Worm (Caenorhabditis elegans) whole organism, L4 larva: ENCODE data around the gene pwp-1.
A peak's percentile ranks its signal among the peaks of the same experiment; 100 is the strongest.

Experiments
- F10B5.3 ChIP-seq: sonication (generic microtip); optimal IDR thresholded peaks from 2 replicates; lab custom pipeline; 2016; ENCODE audit warnings: mild to moderate bottlenecking, missing genetic modification characterization, missing compliant biosample characterization
- F26F4.8 ChIP-seq: fragments of 200-800 bp; sonication (Bioruptor generic); conservative IDR thresholded peaks from 2 replicates; pipeline ENCODE4 v1.3.6; 2022; ENCODE audit warnings: missing genetic modification characterization, missing compliant biosample characterization
- F44E2.7 ChIP-seq: fragments of 200-800 bp; sonication (Bioruptor generic); IDR thresholded peaks from 2 replicates; pipeline ENCODE4 v2.1.2; 2022; ENCODE audit warnings: missing genetic modification characterization, missing compliant biosample characterization
- T20F7.1 ChIP-seq: fragments of 200-800 bp; sonication (Bioruptor generic); optimal IDR thresholded peaks from 2 replicates; lab custom pipeline; 2018; ENCODE audit warnings: mild to moderate bottlenecking, missing genetic modification characterization, missing compliant biosample characterization
- T26A8.4 ChIP-seq: fragments of 200-800 bp; sonication (Bioruptor generic); IDR thresholded peaks from 2 replicates; pipeline ENCODE4 v1.3.6; 2022; ENCODE audit warnings: missing genetic modification characterization, missing compliant biosample characterization
- Y105C5A.15 ChIP-seq: fragments of 200-800 bp; sonication (Bioruptor generic); IDR thresholded peaks from 2 replicates; pipeline ENCODE4 v1.3.6; 2022; ENCODE audit warnings: missing genetic modification characterization, missing compliant biosample characterization
- Y75B8A.6 ChIP-seq: fragments of 200-800 bp; sonication (Bioruptor generic); IDR thresholded peaks from 2 replicates; pipeline ENCODE4 v1.3.6; 2022; ENCODE audit warnings: missing genetic modification reagents, missing genetic modification characterization, missing compliant biosample characterization
- aha-1 ChIP-seq: fragments of 150-350 bp; peaks from one replicate; lab custom pipeline; 2014; ENCODE audit warnings: missing biosample characterization, missing genetic modification characterization
- aly-2 ChIP-seq: sonication (generic microtip); optimal IDR thresholded peaks from 2 replicates; lab custom pipeline; 2018; ENCODE audit warnings: missing biosample characterization, missing genetic modification characterization
- ama-1 ChIP-seq: fragments of 150-350 bp; optimal IDR thresholded peaks from 2 replicates; lab custom pipeline; 2014; ENCODE audit warnings: inconsistent platforms, mixed read lengths
- ceh-44 ChIP-seq: fragments of 200-800 bp; sonication (Bioruptor generic); IDR thresholded peaks from 2 replicates; pipeline ENCODE4 v1.3.6; 2022; ENCODE audit warnings: missing genetic modification reagents, missing genetic modification characterization, missing compliant biosample characterization
- ceh-62 ChIP-seq: sonication (generic microtip); optimal IDR thresholded peaks from 2 replicates; lab custom pipeline; 2017; ENCODE audit warnings: missing biosample characterization, missing genetic modification characterization
- ces-1 ChIP-seq: fragments of 150-350 bp; sonication (generic microtip); optimal IDR thresholded peaks from 4 replicates; lab custom pipeline; 2014; ENCODE audit warnings: missing biosample characterization, missing genetic modification reagents, missing genetic modification characterization
- ctbp-1 ChIP-seq: fragments of 200-800 bp; sonication (Bioruptor generic); IDR thresholded peaks from 2 replicates; pipeline ENCODE4 v1.3.6; 2022; ENCODE audit warnings: missing genetic modification reagents, missing genetic modification characterization, missing compliant biosample characterization
- daf-16 ChIP-seq, 3 experiments: sonication (generic microtip); optimal IDR thresholded peaks; 2 replicates each; lab custom pipeline; 2016 to 2017; ENCODE audit warnings: missing genetic modification characterization in 3 of 3, missing genetic modification reagents in 3 of 3, mild to moderate bottlenecking in 2 of 3, missing compliant biosample characterization in 2 of 3, missing biosample characterization in 1 of 3, moderate library complexity in 1 of 3
- dmd-8 ChIP-seq: fragments of 200-800 bp; sonication (Bioruptor generic); IDR thresholded peaks from 2 replicates; pipeline ENCODE4 v1.3.6; 2022; ENCODE audit warnings: missing genetic modification characterization, missing compliant biosample characterization
- fkh-10 ChIP-seq: fragments of 150-350 bp; optimal IDR thresholded peaks from 2 replicates; lab custom pipeline; 2014; ENCODE audit warnings: missing biosample characterization, missing genetic modification reagents, missing genetic modification characterization
- gei-8 ChIP-seq: fragments of 200-800 bp; sonication (Bioruptor generic); optimal IDR thresholded peaks from 2 replicates; lab custom pipeline; 2018; ENCODE audit warnings: mild to moderate bottlenecking, missing genetic modification characterization, missing compliant biosample characterization
- hmg-1.1 ChIP-seq: fragments of 200-800 bp; sonication (Bioruptor generic); IDR thresholded peaks from 2 replicates; pipeline ENCODE4 v1.3.6; 2022; ENCODE audit warnings: missing genetic modification reagents, missing genetic modification characterization, missing compliant biosample characterization
- jun-1 ChIP-seq: fragments of 150-350 bp; optimal IDR thresholded peaks from 2 replicates; lab custom pipeline; 2014; ENCODE audit warnings: missing biosample characterization, missing genetic modification reagents, missing genetic modification characterization
- lin-13 ChIP-seq: fragments of 150-350 bp; optimal IDR thresholded peaks from 2 replicates; lab custom pipeline; 2014; ENCODE audit warnings: missing biosample characterization, missing genetic modification reagents, missing genetic modification characterization
- lin-15B ChIP-seq: fragments of 150-350 bp; sonication (generic microtip); optimal IDR thresholded peaks from 3 replicates; lab custom pipeline; 2014; ENCODE audit warnings: missing biosample characterization, missing genetic modification characterization
- lin-38 ChIP-seq: fragments of 200-800 bp; sonication (Bioruptor generic); IDR thresholded peaks from 2 replicates; pipeline ENCODE4 v1.3.6; 2022; ENCODE audit warnings: missing genetic modification reagents, missing genetic modification characterization, missing compliant biosample characterization
- lin-39 ChIP-seq: fragments of 150-350 bp; optimal IDR thresholded peaks from 2 replicates; lab custom pipeline; 2014; ENCODE audit warnings: missing biosample characterization, missing genetic modification reagents, missing genetic modification characterization
- lir-3 ChIP-seq: sonication (generic microtip); optimal IDR thresholded peaks from 2 replicates; lab custom pipeline; 2016; ENCODE audit warnings: mild to moderate bottlenecking, missing genetic modification characterization, missing compliant biosample characterization
- lsy-2 ChIP-seq, 2 experiments: fragments of 150-350 bp in 1 of 2; sonication (generic microtip) in 1 of 2; optimal IDR thresholded peaks; 2 replicates each; lab custom pipeline; 2014 to 2017; ENCODE audit warnings: missing biosample characterization in 2 of 2, missing genetic modification characterization in 2 of 2
- madf-5 ChIP-seq, 2 experiments: fragments of 200-800 bp; sonication (Bioruptor generic); IDR thresholded peaks; 2 replicates each; pipeline ENCODE4 v1.3.6; 2022; ENCODE audit warnings: missing compliant biosample characterization in 2 of 2, missing genetic modification characterization in 2 of 2
- madf-9 ChIP-seq: fragments of 200-800 bp; sonication (Bioruptor generic); conservative IDR thresholded peaks from 2 replicates; pipeline ENCODE4 v1.3.6; 2022; ENCODE audit warnings: missing genetic modification reagents, missing genetic modification characterization, missing compliant biosample characterization
- mxl-3 ChIP-seq: fragments of 200-800 bp; sonication (Bioruptor generic); optimal IDR thresholded peaks from 2 replicates; lab custom pipeline; 2018; ENCODE audit warnings: mild to moderate bottlenecking, missing genetic modification characterization, missing compliant biosample characterization
- nhr-10 ChIP-seq: fragments of 150-350 bp; optimal IDR thresholded peaks from 2 replicates; lab custom pipeline; 2014; ENCODE audit warnings: missing biosample characterization, missing genetic modification characterization
- nhr-102 ChIP-seq: sonication (generic microtip); optimal IDR thresholded peaks from 2 replicates; lab custom pipeline; 2016; ENCODE audit warnings: mild to moderate bottlenecking, missing genetic modification characterization, moderate library complexity, missing compliant biosample characterization
- nhr-111 ChIP-seq: fragments of 200-800 bp; sonication (Bioruptor generic); optimal IDR thresholded peaks from 2 replicates; lab custom pipeline; 2018; ENCODE audit warnings: mild to moderate bottlenecking, missing genetic modification characterization, missing compliant biosample characterization
- nhr-28 ChIP-seq: fragments of 150-350 bp; optimal IDR thresholded peaks from 2 replicates; lab custom pipeline; 2014; ENCODE audit warnings: missing biosample characterization, missing genetic modification characterization
- nhr-76 ChIP-seq: fragments of 150-350 bp; optimal IDR thresholded peaks from 2 replicates; lab custom pipeline; 2014; ENCODE audit warnings: missing biosample characterization, missing genetic modification characterization
- php-3 ChIP-seq: fragments of 200-800 bp; sonication (Bioruptor generic); IDR thresholded peaks from 2 replicates; pipeline ENCODE4 v1.3.6; 2022; ENCODE audit warnings: missing genetic modification reagents, missing genetic modification characterization, missing compliant biosample characterization
- pqm-1 ChIP-seq: sonication (generic microtip); optimal IDR thresholded peaks from 2 replicates; lab custom pipeline; 2017; ENCODE audit warnings: missing biosample characterization, missing genetic modification characterization
- rbr-2 ChIP-seq: sonication (generic microtip); optimal IDR thresholded peaks from 2 replicates; lab custom pipeline; 2016; ENCODE audit warnings: missing genotype, missing genetic modification characterization, missing compliant biosample characterization
- set-16 ChIP-seq: fragments of 200-800 bp; sonication (Bioruptor generic); IDR thresholded peaks from 2 replicates; pipeline ENCODE4 v1.3.6; 2022; ENCODE audit warnings: missing genetic modification reagents, missing genetic modification characterization, missing compliant biosample characterization
- skn-1 ChIP-seq: fragments of 150-350 bp; optimal IDR thresholded peaks from 2 replicates; lab custom pipeline; 2014; ENCODE audit warnings: missing biosample characterization, missing genetic modification characterization
- snpc-1.2 ChIP-seq: fragments of 200-800 bp; sonication (Bioruptor generic); IDR thresholded peaks from 2 replicates; pipeline ENCODE4 v1.3.6; 2022; ENCODE audit warnings: missing genetic modification reagents, missing genetic modification characterization, missing compliant biosample characterization
- tag-97 ChIP-seq: fragments of 200-800 bp; sonication (Bioruptor generic); IDR thresholded peaks from 2 replicates; pipeline ENCODE4 v1.3.6; 2022; ENCODE audit warnings: missing genetic modification characterization, missing compliant biosample characterization
- vab-7 ChIP-seq: fragments of 200-800 bp; sonication (Bioruptor generic); IDR thresholded peaks from 2 replicates; pipeline ENCODE4 v1.3.6; 2022; ENCODE audit warnings: missing genetic modification reagents, missing genetic modification characterization, missing compliant biosample characterization
- zip-2 ChIP-seq: fragments of 150-350 bp; optimal IDR thresholded peaks from 2 replicates; lab custom pipeline; 2014; ENCODE audit warnings: missing biosample characterization, missing genetic modification characterization

pwp-1 gene

DNA sequence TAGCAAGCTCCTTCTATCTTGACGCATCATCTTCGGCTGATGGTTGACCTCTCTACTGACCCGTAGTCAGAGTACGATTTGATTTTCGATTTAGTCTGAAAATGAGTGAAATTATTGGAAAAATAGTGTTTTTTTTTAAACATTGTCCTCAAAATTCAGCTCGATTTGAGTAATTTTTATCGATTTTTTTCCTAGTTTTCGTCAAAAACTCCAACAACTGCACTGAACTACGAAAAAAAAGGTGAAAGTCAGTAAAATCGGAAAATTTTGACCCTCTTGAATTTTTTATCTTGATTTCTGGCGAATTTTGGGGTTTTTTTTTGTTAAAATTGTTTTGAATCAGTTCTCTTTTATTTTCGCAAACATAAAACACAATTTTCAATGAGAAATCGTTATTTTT lies 32.3 kb downstream of the pwp-1 start, which contains the start of gene ced-3:
Gene ced-3 (minus strand): TSS at position 101 of the 400 bp plus-strand sequence.
- TF ChIP-seq snpc-1.2 (no peak), php-3 (GFP tag; lab: Robert Waterston, UW) (no peak), F10B5.3 (no peak), nhr-10 (tag; lab: Kevin White, UChicago) (no peak), madf-9 (GFP tag; lab: Robert Waterston, UW) (no peak)
- TF ChIP-seq, all 104 proteins: peak for 0

DNA sequence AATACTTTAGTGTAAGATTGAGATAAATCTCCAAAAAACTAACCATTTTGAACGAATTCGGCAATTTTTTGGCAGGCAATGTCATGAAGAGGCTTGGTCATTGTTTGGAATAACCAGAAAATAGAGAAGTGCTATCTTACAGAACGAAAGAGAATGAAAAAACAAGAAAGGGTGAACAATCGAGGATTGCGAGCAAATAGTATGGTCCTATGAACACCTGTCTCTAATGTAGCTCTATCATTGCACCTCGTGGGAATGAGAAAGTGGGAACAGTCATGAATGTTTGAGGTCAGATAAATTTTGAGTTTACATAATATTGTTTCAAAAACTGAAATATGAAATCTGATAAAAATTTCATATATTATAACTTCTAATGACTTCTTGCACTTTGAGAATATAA lies 39.1 kb downstream of the pwp-1 start, which contains the start of gene C48D1.1:
Gene C48D1.1 (minus strand): TSS at position 101 of the 400 bp plus-strand sequence.
- TF ChIP-seq pqm-1 = no peak
- no peak for TF ChIP-seq lin-39 (tag; lab: Kevin White, UChicago)
- TF ChIP-seq zip-2 (tag; lab: Kevin White, UChicago) = no peak
- TF ChIP-seq Y105C5A.15 (GFP tag; lab: Robert Waterston, UW) = no peak
- no peak for TF ChIP-seq hmg-1.1
- no peak for TF ChIP-seq lin-13 (GFP tag; lab: Kevin White, UChicago)
- peak; percentile 49 for TF ChIP-seq aha-1
- no peak for TF ChIP-seq nhr-28

DNA sequence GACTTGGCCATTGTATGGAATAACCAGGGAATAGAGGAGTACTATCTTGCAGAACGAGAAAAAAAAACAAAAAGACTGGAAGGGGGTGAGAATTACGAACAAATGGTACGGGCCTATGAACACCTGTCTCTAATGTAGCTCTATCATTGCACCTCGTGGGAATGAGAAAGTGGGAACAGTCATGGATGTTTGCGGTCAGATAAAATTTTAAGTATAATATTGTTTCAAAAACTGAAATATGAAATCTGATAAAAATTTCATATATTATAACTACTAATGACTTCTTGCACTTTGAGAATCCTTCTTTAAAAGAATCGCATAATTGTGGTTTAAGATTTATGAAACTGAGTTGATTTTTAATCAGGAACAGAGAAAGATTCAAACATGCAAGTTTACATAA lies 43.1 kb downstream of the pwp-1 start, which contains the start of gene F58D2.5:
Gene F58D2.5 (minus strand): TSS at position 101 of the 400 bp plus-strand sequence.
- no peak for TF ChIP-seq lin-38
- TF ChIP-seq F26F4.8 (GFP tag; lab: Robert Waterston, UW) = no peak
- TF ChIP-seq madf-5 (GFP tag; IDR thresholded peaks at IDR 0.05; lab: Robert Waterston, UW) = no peak
- no peak for TF ChIP-seq daf-16 (GFP tag; optimal IDR thresholded peaks at IDR 0.05; lab: Kevin White, UChicago)
- TF ChIP-seq daf-16 (tag; optimal IDR thresholded peaks at IDR 0.05; lab: Kevin White, UChicago) = no peak
- TF ChIP-seq vab-7 = no peak
- no peak for TF ChIP-seq tag-97 (GFP tag; lab: Robert Waterston, UW)
- TF ChIP-seq T20F7.1 (GFP tag; lab: Kevin White, UChicago) = no peak
- no peak for TF ChIP-seq ctbp-1 (GFP tag; lab: Robert Waterston, UW)
- TF ChIP-seq skn-1 (tag; lab: Kevin White, UChicago) = no peak
- no peak for TF ChIP-seq aly-2
- TF ChIP-seq mxl-3 (GFP tag; lab: Kevin White, UChicago) = no peak
- TF ChIP-seq lsy-2 (tag; optimal IDR thresholded peaks at IDR 0.05; lab: Kevin White, UChicago) = no peak
- TF ChIP-seq Y75B8A.6 (GFP tag; lab: Robert Waterston, UW) = no peak
- TF ChIP-seq rbr-2 (tag; lab: Kevin White, UChicago) = no peak
- TF ChIP-seq ceh-62 = no peak
- TF ChIP-seq gei-8 (GFP tag; lab: Kevin White, UChicago) = no peak
- no peak for TF ChIP-seq ces-1 (GFP tag; lab: Kevin White, UChicago)

DNA sequence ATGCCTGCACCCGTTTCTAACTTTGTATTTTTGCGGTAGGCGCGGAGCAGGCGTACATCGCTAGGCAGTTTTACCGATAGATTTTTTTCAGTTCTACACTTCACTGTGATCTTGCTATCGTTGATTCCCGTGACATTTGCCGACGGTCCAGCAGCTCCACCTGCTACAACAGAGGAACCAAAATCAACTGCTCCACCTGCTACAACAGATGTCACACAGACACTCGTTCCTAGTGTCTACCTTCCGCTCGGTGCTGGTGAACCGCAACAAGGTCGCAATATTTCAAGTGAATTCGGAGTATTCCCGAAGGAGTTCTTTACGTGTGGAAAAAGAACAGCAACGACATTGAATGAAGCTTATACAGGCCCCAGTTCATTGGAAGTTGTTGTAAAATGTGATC lies 46.3 kb downstream of the pwp-1 start:
- TF ChIP-seq fkh-10 (no peak), ceh-44 (no peak), set-16 (GFP tag; lab: Robert Waterston, UW) (no peak), T26A8.4 (no peak), lin-15B (tag; lab: Kevin White, UChicago) (no peak), F44E2.7 (GFP tag; lab: Robert Waterston, UW) (no peak), nhr-111 (GFP tag; lab: Kevin White, UChicago) (no peak), jun-1 (tag; lab: Kevin White, UChicago) (no peak), rbr-2 (tag; lab: Kevin White, UChicago) (no peak), ama-1 (lab: Kevin White, UChicago) (no peak), hmg-1.1 (no peak), nhr-102 (tag; lab: Kevin White, UChicago) (no peak), lin-38 (no peak), dmd-8 (GFP tag; lab: Robert Waterston, UW) (no peak), madf-9 (GFP tag; lab: Robert Waterston, UW) (no peak), lir-3 (tag; lab: Kevin White, UChicago) (no peak), nhr-76 (tag; lab: Kevin White, UChicago) (no peak)
